Worm (Caenorhabditis elegans): Measurements from ENCODE around the gene glb-28.

DNA sequence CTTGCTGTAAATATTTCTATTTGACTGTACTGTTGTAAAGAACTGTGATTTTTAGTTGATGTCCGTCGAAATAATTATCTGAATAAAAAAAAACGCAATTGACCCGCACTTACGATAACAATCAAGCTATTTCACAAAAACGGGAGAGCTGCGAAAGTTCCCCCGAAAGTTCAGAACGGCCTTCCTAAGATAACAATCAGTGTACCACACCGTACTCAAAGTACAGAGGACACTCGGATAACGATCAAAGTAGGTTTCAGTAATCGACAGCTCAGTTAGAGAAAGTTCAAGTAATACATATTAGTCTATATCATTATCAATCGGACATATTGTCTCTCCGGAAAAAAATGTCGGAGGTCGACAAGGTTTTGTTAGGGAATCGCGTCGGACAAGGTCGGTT lies 6.1 kb downstream of the glb-28 start:
- TF ChIP-seq med-1 (GFP tag; optimal IDR thresholded peaks at IDR 0.05; ENCODE audit: insufficient read depth) (no peak), tab-1 (GFP tag; IDR thresholded peaks at IDR 0.05) (no peak), flt-1 (GFP tag; IDR thresholded peaks at IDR 0.05) (no peak), ztf-29 (GFP tag; IDR thresholded peaks at IDR 0.05) (no peak), cog-1 (tag; optimal IDR thresholded peaks at IDR 0.05) (no peak), T22C8.4 (GFP tag; IDR thresholded peaks at IDR 0.05) (no peak), ref-1 (GFP tag; conservative IDR thresholded peaks at IDR 0.05) (no peak), klf-2 (GFP tag; conservative IDR thresholded peaks at IDR 0.05) (no peak)

Measured in whole organism, midembryonic.